Fruit fly (Drosophila melanogaster): ENCODE results near the gene Chd1.

dm6 chr2L:2993236-2993635, 5.7 kb upstream of the Chd1 start:
- no peak for TF ChIP-seq usp (GFP tag; optimal IDR thresholded peaks at IDR 0.05)
- no peak for TF ChIP-seq pan (optimal IDR thresholded peaks at IDR 0.05)
- TF ChIP-seq psq (optimal IDR thresholded peaks at IDR 0.05) = no peak

Measured in whole organism.